Fruit fly (Drosophila melanogaster): Measurements from ENCODE around the gene osp.

The osp gene

DNA sequence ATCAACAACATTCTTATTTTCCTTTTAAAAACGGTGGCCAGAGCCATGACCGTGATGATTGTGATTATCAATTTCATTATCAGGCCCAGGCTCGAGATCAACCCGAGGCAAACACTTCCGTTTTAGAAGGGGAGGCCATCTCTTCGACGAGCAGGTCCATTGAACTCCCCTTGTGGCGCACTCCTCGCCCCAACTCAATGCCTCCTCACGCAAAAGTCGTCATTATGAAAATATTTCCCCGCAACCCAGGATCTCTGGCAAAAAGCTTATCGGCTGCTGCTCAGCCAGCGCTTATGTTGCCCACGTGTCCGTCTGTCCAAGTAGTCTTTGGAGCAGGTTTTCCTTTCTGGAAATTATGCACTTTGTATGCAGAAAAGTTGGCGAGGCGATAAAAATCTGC lies 56.3 kb downstream of the osp start:
- TF ChIP-seq usp (GFP tag; optimal IDR thresholded peaks at IDR 0.05) (no peak), EcR (GFP tag; optimal IDR thresholded peaks at IDR 0.05) (peak in 1 of 2 experiments; percentile 53)

DNA sequence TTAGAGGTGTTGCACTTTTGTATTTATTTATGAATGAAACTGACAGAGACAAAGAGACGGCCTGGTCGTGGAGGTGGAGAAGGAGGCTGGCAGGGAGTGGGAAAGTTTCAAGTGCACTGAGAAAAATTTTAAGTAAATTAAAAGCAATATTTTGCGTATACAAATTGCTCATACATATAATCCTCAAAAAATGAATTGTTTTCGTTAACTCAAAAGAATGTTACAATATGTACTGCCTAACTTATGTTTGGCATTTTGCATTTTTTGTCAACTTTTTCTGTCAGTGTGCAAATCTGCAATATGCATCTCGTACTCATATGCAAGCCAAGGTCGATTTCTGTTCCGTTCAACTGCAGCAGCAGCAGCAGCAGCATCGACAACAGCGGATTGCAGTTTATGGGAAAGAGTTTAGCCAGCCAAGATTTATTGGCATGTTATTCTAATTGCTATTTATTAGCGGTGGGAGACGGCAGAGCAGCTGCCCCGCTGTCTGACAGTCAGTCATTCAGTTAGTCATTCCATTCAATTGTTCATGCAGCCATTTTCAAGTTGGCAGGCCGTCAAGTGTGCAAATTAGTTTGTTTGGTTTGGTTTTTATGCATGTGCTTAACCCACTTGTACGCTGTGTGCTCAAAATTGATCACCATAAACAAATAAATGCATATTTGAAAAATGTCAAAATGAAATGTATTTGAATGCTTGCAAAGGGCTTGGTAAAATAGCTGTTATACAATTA lies 58.0 kb downstream of the osp start:
- no peak for TF ChIP-seq pan (optimal IDR thresholded peaks at IDR 0.05)
- TF ChIP-seq psq (optimal IDR thresholded peaks at IDR 0.05): no peak
- no peak for TF ChIP-seq usp (GFP tag; optimal IDR thresholded peaks at IDR 0.05)
- TF ChIP-seq EcR (GFP tag; optimal IDR thresholded peaks at IDR 0.05): no peak
- no peak for TF ChIP-seq CG8478 (optimal IDR thresholded peaks at IDR 0.05)

DNA sequence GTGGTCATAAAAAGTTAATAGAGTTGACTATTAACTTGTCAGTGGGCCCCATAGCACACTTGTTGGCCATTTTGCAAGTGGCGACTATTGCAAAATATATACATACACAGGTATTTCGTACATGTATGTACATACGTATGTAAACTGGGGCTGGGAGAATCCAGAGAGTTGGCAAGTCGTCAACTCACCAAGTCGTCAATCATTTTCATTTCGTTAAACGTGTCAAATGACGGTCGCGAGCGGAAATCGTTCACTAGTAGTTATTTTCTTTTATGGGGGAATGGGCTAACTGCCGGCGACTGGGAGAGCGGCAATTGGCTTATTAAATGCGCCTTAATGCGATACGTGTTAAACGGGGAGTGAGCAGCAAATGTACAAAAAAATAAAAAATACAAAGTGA lies 60.4 kb downstream of the osp start:
- TF ChIP-seq CG8478 (optimal IDR thresholded peaks at IDR 0.05) (no peak), pan (optimal IDR thresholded peaks at IDR 0.05) (no peak), Dll (optimal IDR thresholded peaks at IDR 0.05) (no peak), psq (optimal IDR thresholded peaks at IDR 0.05) (no peak), usp (GFP tag; optimal IDR thresholded peaks at IDR 0.05) (no peak), EcR (GFP tag; optimal IDR thresholded peaks at IDR 0.05) (no peak)

DNA sequence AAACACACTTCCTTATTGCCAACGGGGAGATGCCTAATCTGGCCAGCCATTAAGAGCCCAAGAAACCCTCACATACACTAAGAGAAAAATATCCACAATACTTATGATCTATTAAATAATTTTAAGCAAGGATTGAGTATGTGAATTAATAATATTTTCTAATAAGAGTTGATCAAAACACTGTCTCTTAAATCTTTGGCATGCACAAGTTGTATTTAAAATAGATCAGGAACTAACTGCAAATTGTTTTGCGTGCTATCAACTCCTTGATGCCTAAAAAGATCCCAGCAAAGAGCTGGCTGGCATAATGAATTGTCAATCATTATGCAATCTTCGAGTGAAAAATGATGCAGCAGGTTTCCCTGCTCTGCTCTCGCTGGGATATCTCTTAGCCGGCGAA lies 62.0 kb downstream of the osp start:
- TF ChIP-seq psq (optimal IDR thresholded peaks at IDR 0.05): no peak

DNA sequence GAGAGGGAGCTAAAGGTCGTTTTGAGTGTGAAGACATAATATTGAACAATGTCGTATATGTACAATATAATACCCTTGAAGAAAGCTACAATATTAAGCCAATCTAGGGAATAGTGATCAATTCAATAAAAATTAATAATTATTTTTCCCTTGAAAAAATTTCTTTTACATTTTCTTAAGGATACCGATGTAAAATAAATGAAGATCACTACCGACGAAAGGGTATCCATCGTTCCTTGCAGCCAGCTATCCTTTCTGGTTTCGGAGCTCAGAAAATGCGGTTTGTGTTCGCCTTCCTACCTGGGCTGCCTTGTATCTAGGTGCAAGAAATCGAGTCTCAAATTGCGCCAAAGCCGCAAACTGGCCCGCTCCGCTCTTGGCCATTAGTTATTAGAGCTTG lies 64.5 kb downstream of the osp start:
- no peak for TF ChIP-seq CG8478 (optimal IDR thresholded peaks at IDR 0.05)

DNA sequence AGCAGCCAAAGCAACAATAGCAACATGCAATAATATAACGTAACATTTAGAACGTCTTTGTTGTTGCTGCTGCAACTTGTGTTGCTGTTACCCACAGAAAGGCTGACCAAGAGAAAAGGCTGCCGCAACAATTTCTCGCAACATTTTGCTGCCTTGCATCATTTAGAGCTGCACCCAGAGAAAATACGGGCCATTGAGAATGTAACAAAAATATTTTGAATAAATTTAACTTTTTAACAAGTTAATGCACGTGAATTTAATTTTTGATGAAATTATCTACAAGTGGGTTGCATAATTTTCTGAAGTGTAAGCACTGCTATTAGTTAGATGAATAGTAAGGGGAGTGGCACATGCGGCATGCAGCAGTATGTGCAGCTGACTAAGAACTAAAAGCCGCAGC lies 65.3 kb downstream of the osp start:
- no peak for TF ChIP-seq pan (optimal IDR thresholded peaks at IDR 0.05)
- no peak for TF ChIP-seq Dll (optimal IDR thresholded peaks at IDR 0.05)
- no peak for TF ChIP-seq usp (GFP tag; optimal IDR thresholded peaks at IDR 0.05)
- no peak for TF ChIP-seq EcR (GFP tag; optimal IDR thresholded peaks at IDR 0.05)
- TF ChIP-seq CG8478 (optimal IDR thresholded peaks at IDR 0.05): no peak
- no peak for TF ChIP-seq psq (optimal IDR thresholded peaks at IDR 0.05)

DNA sequence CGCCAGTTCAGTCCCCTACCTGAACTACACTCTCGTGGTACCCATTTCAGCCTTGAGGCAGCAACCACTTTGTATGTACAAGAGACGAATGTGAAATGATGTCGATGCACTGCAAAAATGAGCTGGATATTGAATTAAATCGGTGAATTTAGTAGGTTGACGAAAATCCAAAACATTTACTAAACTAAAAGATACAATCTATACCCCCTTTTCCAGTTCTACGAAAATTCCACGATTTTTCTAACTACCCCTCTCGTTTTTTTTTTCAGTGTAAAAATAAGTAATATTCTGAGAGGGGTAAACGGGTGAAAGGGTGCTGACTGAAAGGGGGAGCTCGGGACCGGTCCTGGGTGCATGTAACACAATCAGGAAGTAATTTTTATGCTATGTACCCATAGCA lies 67.0 kb downstream of the osp start:
- no peak for TF ChIP-seq pan (optimal IDR thresholded peaks at IDR 0.05)
- TF ChIP-seq Dll (optimal IDR thresholded peaks at IDR 0.05): no peak
- TF ChIP-seq CG8478 (optimal IDR thresholded peaks at IDR 0.05): no peak
- no peak for TF ChIP-seq EcR (GFP tag; optimal IDR thresholded peaks at IDR 0.05)
- TF ChIP-seq usp (GFP tag; optimal IDR thresholded peaks at IDR 0.05): no peak
- no peak for TF ChIP-seq psq (optimal IDR thresholded peaks at IDR 0.05)

DNA sequence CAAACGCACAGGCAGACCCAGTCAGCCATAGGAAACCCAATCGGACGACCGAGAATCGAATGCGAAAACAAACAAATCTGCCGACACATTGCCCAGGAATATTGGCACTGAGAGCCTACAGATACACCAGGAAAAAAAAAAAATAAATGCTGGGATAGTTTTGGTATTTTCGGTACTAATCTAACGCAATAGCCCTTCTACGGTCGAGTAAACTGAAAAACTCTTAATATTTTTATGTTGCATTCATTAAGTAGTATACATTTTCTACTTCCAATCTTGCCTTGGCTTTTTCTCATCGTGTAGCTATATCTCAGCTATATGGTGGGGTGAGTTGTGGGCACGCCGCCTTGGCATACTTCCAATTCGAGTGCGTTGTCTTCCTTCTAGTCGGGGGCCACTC lies 69.5 kb downstream of the osp start:
- no peak for TF ChIP-seq EcR (GFP tag; optimal IDR thresholded peaks at IDR 0.05)
- TF ChIP-seq Dll (optimal IDR thresholded peaks at IDR 0.05): no peak
- no peak for TF ChIP-seq CG8478 (optimal IDR thresholded peaks at IDR 0.05)
- TF ChIP-seq usp (GFP tag; optimal IDR thresholded peaks at IDR 0.05): no peak
- no peak for TF ChIP-seq psq (optimal IDR thresholded peaks at IDR 0.05)
- no peak for TF ChIP-seq pan (optimal IDR thresholded peaks at IDR 0.05)

DNA sequence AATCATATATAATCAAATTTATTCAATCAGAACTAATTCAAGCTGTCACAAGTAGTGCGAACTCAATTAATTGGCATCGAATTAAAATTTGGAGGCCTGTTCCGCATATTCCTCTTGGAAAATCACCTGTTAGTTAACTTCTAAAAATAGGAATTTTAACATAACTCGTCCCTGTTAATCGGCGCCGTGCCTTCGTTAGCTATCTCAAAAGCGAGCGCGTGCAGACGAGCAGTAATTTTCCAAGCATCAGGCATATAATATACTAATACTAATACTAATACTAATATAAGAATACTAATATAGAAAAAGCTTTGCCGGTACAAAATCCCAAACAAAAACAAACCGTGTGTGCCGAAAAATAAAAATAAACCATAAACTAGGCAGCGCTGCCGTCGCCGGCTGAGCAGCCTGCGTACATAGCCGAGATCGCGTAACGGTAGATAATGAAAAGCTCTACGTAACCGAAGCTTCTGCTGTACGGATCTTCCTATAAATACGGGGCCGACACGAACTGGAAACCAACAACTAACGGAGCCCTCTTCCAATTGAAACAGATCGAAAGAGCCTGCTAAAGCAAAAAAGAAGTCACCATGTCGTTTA lies 73.3 kb downstream of the osp start:
- TF ChIP-seq CG8478 (optimal IDR thresholded peaks at IDR 0.05) (no peak), usp (GFP tag; optimal IDR thresholded peaks at IDR 0.05) (no peak), Dll (optimal IDR thresholded peaks at IDR 0.05) (no peak), pan (optimal IDR thresholded peaks at IDR 0.05) (no peak), EcR (GFP tag; optimal IDR thresholded peaks at IDR 0.05) (no peak), psq (optimal IDR thresholded peaks at IDR 0.05) (no peak)

DNA sequence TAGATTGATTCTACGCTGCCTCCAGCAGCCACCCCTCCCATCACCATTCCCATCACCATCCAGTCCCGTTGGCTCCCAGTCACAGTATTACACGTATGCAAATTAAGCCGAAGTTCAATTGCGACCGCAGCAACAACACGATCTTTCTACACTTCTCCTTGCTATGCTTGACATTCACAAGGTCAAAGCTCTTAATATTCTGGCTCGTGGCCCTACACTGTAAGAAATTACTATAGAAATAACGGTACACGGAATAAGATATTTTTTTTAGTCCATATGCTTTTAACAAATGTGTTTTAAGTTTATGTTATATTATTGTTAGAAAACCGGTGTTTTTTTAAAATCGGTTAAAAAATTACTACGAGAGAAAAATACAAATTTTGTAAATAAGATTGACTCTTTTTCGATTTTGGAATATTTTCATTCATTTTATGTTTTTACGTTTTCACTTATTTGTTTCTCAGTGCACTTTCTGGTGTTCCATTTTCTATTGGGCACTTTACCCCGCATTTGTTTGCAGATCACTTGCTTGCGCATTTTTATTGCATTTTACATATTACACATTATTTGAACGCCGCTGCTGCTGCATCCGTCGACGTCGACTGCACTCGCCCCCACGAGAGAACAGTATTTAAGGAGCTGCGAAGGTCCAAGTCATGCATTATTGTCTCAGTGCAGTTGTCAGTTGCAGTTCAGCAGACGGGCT lies 74.1 kb downstream of the osp start, which contains the start of the genes Adh and Adhr:
TSS of gene Adh (plus strand) at position 656 of the 706 bp plus-strand sequence.
TSS of gene Adhr (plus strand) at position 656 of the 706 bp plus-strand sequence.
- TF ChIP-seq psq (optimal IDR thresholded peaks at IDR 0.05): no peak
- TF ChIP-seq EcR (GFP tag; optimal IDR thresholded peaks at IDR 0.05): no peak
- no peak for TF ChIP-seq usp (GFP tag; optimal IDR thresholded peaks at IDR 0.05)
- no peak for TF ChIP-seq pan (optimal IDR thresholded peaks at IDR 0.05)
- TF ChIP-seq CG8478 (optimal IDR thresholded peaks at IDR 0.05): no peak
- no peak for TF ChIP-seq Dll (optimal IDR thresholded peaks at IDR 0.05)

DNA sequence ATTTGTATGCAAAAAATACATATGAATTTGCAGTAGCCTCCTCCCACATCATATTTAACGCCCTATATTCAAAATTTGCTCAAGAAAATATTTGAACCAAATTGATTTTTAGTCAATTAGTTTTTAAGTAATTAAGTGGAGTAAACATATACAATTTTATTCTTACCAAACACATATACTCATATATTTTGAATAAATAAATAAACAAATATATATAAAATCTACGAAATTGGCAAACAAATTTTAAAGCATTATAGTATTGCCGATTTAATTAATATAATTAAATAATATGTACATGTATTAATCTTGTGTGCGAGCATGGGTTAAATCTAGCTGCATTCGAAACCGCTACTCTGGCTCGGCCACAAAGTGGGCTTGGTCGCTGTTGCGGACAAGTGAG lies 74.7 kb downstream of the osp start:
- TF ChIP-seq psq (optimal IDR thresholded peaks at IDR 0.05) (no peak), EcR (GFP tag; optimal IDR thresholded peaks at IDR 0.05) (no peak), usp (GFP tag; optimal IDR thresholded peaks at IDR 0.05) (no peak), Dll (optimal IDR thresholded peaks at IDR 0.05) (no peak), CG8478 (optimal IDR thresholded peaks at IDR 0.05) (no peak), pan (optimal IDR thresholded peaks at IDR 0.05) (no peak)

DNA sequence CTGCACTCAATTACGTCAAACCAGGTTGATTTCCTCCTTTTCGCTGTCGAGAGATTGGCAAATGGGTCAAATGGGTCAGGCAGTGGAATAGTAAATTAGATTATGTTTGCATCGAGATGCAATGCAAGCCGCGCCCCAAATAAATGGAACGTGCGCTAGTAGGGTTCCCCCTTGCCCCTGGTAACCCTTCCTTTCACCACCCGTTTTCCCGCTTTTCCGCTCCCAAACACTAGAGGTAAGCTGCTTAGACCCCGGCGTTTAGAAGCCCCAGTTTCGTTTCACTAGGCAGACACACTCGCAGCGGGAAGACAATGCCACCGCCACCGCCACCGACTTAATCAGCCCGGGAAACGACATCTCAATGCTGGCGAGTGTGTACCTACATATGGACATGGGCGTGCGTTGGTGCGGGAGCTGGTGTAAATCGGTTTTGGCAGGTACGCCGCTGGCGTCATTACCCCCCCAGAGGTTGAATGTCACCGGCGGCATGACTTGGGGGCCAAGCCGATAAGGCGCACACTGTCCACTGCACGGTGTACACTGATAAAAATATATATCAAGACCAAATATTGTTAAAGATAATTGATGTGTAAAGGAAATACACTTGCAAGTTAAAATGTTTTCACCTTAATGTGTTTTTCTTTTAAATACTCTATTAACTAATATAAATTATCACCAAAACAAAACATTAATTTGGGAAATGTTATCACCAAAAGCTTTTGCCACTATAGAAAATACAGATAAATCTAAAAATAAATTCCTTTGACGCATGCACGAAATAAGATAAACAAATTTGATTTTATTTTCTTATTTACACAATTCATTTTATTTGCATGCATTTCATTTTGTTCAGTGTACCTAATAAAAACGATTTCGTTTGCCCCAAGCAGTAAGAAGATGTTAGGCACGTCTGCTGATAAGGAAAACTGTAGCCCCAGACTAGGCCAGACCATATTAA lies 75.9 kb downstream of the osp start:
- TF ChIP-seq usp (GFP tag; optimal IDR thresholded peaks at IDR 0.05): no peak
- no peak for TF ChIP-seq EcR (GFP tag; optimal IDR thresholded peaks at IDR 0.05)
- TF ChIP-seq CG8478 (optimal IDR thresholded peaks at IDR 0.05): no peak
- no peak for TF ChIP-seq psq (optimal IDR thresholded peaks at IDR 0.05)
- no peak for TF ChIP-seq pan (optimal IDR thresholded peaks at IDR 0.05)
- TF ChIP-seq Dll (optimal IDR thresholded peaks at IDR 0.05): no peak

All from whole organism.